Fruit fly (Drosophila melanogaster) whole organism, pupa: ENCODE results near the gene CG14841.

ENCODE experiments used
- CG10348 ChIP-seq: fragments of 200-800 bp; sonication (Bioruptor generic); IDR thresholded peaks from 2 replicates; pipeline ENCODE4 v1.3.6; 2022; ENCODE audit warnings: missing biosample characterization, missing genetic modification characterization
- CG12605 ChIP-seq: fragments of 200-800 bp; sonication (Bioruptor generic); IDR thresholded peaks from 2 replicates; pipeline ENCODE4 v1.3.6; 2022; ENCODE audit warnings: missing biosample characterization, missing genetic modification characterization
- CG13204 ChIP-seq: fragments of 200-800 bp; sonication (Bioruptor generic); optimal IDR thresholded peaks from 2 replicates; lab custom pipeline; 2018; ENCODE audit warnings: missing biosample characterization, mild to moderate bottlenecking, missing genetic modification characterization, moderate library complexity
- CG14655 ChIP-seq: fragments of 200-800 bp; sonication (Bioruptor generic); optimal IDR thresholded peaks from 3 replicates; lab custom pipeline; 2017; ENCODE audit warnings: mild to moderate bottlenecking, missing biosample characterization, missing genetic modification reagents, missing genetic modification characterization
- CG15710 ChIP-seq: fragments of 200-800 bp; sonication (Bioruptor generic); optimal IDR thresholded peaks from 2 replicates; lab custom pipeline; 2018; ENCODE audit warnings: missing biosample characterization, mild to moderate bottlenecking, missing genetic modification characterization, moderate library complexity
- CG17806 ChIP-seq: fragments of 200-800 bp; sonication (Bioruptor generic); optimal IDR thresholded peaks from 2 replicates; lab custom pipeline; 2018; ENCODE audit warnings: missing biosample characterization, mild to moderate bottlenecking, missing genetic modification characterization, moderate library complexity
- CG32121 ChIP-seq: fragments of 200-800 bp; sonication (Bioruptor generic); IDR thresholded peaks from 2 replicates; pipeline ENCODE4 v1.3.6; 2022; ENCODE audit warnings: missing biosample characterization, missing genetic modification characterization
- CG34367 ChIP-seq: fragments of 200-800 bp; sonication (Bioruptor generic); optimal IDR thresholded peaks from 2 replicates; lab custom pipeline; 2018; ENCODE audit warnings: missing biosample characterization, mild to moderate bottlenecking, missing genetic modification characterization
- CG4496 ChIP-seq: fragments of 200-800 bp; sonication (Bioruptor generic); IDR thresholded peaks from 3 replicates; pipeline ENCODE4 v1.3.6; 2022; ENCODE audit warnings: missing biosample characterization, missing genetic modification characterization
- CG8159 ChIP-seq: fragments of 200-800 bp; sonication (Bioruptor generic); optimal IDR thresholded peaks from 3 replicates; lab custom pipeline; 2018; ENCODE audit warnings: missing biosample characterization, mild to moderate bottlenecking, missing genetic modification characterization, moderate library complexity
- CG8301 ChIP-seq: fragments of 200-800 bp; sonication (Bioruptor generic); optimal IDR thresholded peaks from 2 replicates; lab custom pipeline; 2018; ENCODE audit warnings: missing biosample characterization, mild to moderate bottlenecking, missing genetic modification characterization
- CG9948 ChIP-seq: fragments of 200-800 bp; sonication (Bioruptor generic); optimal IDR thresholded peaks from 2 replicates; lab custom pipeline; 2018; ENCODE audit warnings: missing biosample characterization, mild to moderate bottlenecking, missing genetic modification characterization, moderate library complexity
- D1 ChIP-seq: fragments of 200-800 bp; sonication (Bioruptor generic); optimal IDR thresholded peaks from 2 replicates; lab custom pipeline; 2018; ENCODE audit warnings: missing biosample characterization, mild to moderate bottlenecking, missing genetic modification characterization, moderate library complexity
- EcR ChIP-seq: fragments of 200-800 bp; sonication (Bioruptor generic); optimal IDR thresholded peaks from 3 replicates; lab custom pipeline; 2019; ENCODE audit warnings: missing biosample characterization, missing genetic modification characterization, mild to moderate bottlenecking, moderate library complexity, missing genetic modification reagents
- Ets98B ChIP-seq: fragments of 200-800 bp; sonication (Bioruptor generic); IDR thresholded peaks from 2 replicates; pipeline ENCODE4 v1.3.6; 2022; ENCODE audit warnings: missing biosample characterization, missing genetic modification characterization
- Pif1A ChIP-seq: fragments of 200-800 bp; sonication (Bioruptor generic); optimal IDR thresholded peaks from 3 replicates; lab custom pipeline; 2016; ENCODE audit warnings: missing biosample characterization, missing genetic modification characterization
- Pif1B ChIP-seq: fragments of 200-800 bp; sonication (Bioruptor generic); optimal IDR thresholded peaks from 3 replicates; lab custom pipeline; 2016; ENCODE audit warnings: missing biosample characterization, missing genetic modification characterization
- Snoo ChIP-seq: fragments of 200-800 bp; sonication (Bioruptor generic); optimal IDR thresholded peaks from 3 replicates; lab custom pipeline; 2017; ENCODE audit warnings: missing biosample characterization, mild to moderate bottlenecking, missing genetic modification characterization, inconsistent platforms
- fd96Ca ChIP-seq: fragments of 200-800 bp; sonication (Bioruptor generic); IDR thresholded peaks from 3 replicates; pipeline ENCODE4 v1.3.6; 2022; ENCODE audit warnings: missing biosample characterization, missing genetic modification characterization
- gl ChIP-seq: fragments of 200-800 bp; sonication (Bioruptor generic); optimal IDR thresholded peaks from 2 replicates; lab custom pipeline; 2018; ENCODE audit warnings: missing biosample characterization, mild to moderate bottlenecking, missing genetic modification characterization
- rn ChIP-seq: fragments of 200-800 bp; sonication (Bioruptor generic); IDR thresholded peaks from 2 replicates; pipeline ENCODE4 v1.3.6; 2022; ENCODE audit warnings: missing biosample characterization, missing genetic modification characterization

The CG14841 gene

dm6 chr3R:14286320-14287190 is 24.3 kb upstream of the CG14841 start, which contains the start of gene trx:
TSS of gene trx (minus strand) at chr3R:14286903.
- TF ChIP-seq gl (tag; lab: Kevin White, UChicago) = peak; percentile 30
- peak; percentile 24 for TF ChIP-seq CG13204
- no peak for TF ChIP-seq CG9948 (tag; lab: Kevin White, UChicago)
- TF ChIP-seq CG14655 (GFP tag; lab: Kevin White, UChicago) = no peak
- TF ChIP-seq CG12605 = no peak
- TF ChIP-seq CG4496 (GFP tag; lab: Robert Waterston, UW) = no peak
- no peak for TF ChIP-seq CG8301 (tag; lab: Kevin White, UChicago)
- TF ChIP-seq Ets98B = no peak
- TF ChIP-seq EcR = peak; percentile 46
- peak; percentile 25 for TF ChIP-seq Pif1A (GFP tag; lab: Kevin White, UChicago)
- no peak for TF ChIP-seq CG8159
- TF ChIP-seq rn (GFP tag; lab: Robert Waterston, UW) = no peak
- TF ChIP-seq Snoo (tag; lab: Kevin White, UChicago) = peak; percentile 2
- peak; percentile 75 for TF ChIP-seq Pif1B (GFP tag; lab: Kevin White, UChicago)
- no peak for TF ChIP-seq CG17806

- TF ChIP-seq Pif1B (GFP tag; lab: Kevin White, UChicago) (no peak), Pif1A (GFP tag; lab: Kevin White, UChicago) (no peak), CG32121 (no peak), gl (tag; lab: Kevin White, UChicago) (no peak), Snoo (tag; lab: Kevin White, UChicago) (no peak), CG9948 (tag; lab: Kevin White, UChicago) (no peak), rn (GFP tag; lab: Robert Waterston, UW) (no peak), D1 (tag; lab: Kevin White, UChicago) (no peak), Ets98B (no peak), CG13204 (no peak), CG15710 (tag; lab: Kevin White, UChicago) (no peak), CG14655 (GFP tag; lab: Kevin White, UChicago) (no peak), CG10348 (GFP tag; lab: Robert Waterston, UW) (no peak), CG17806 (no peak), CG34367 (tag; lab: Kevin White, UChicago) (no peak), fd96Ca (no peak), CG8159 (no peak)
Observed at dm6 chr3R:14285059-14285953, 23.1 kb upstream of the CG14841 start.

- TF ChIP-seq CG17806 = no peak
- no peak for TF ChIP-seq CG34367 (tag; lab: Kevin White, UChicago)
- no peak for TF ChIP-seq CG9948 (tag; lab: Kevin White, UChicago)
- no peak for TF ChIP-seq fd96Ca
- no peak for TF ChIP-seq Pif1B (GFP tag; lab: Kevin White, UChicago)
- TF ChIP-seq CG12605 = no peak
- no peak for TF ChIP-seq EcR
- TF ChIP-seq CG14655 (GFP tag; lab: Kevin White, UChicago) = no peak
- TF ChIP-seq CG8301 (tag; lab: Kevin White, UChicago) = no peak
- TF ChIP-seq Pif1A (GFP tag; lab: Kevin White, UChicago) = no peak
- TF ChIP-seq CG8159 = no peak
- no peak for TF ChIP-seq D1 (tag; lab: Kevin White, UChicago)
- no peak for TF ChIP-seq CG10348 (GFP tag; lab: Robert Waterston, UW)
- no peak for TF ChIP-seq CG15710 (tag; lab: Kevin White, UChicago)
- TF ChIP-seq Snoo (tag; lab: Kevin White, UChicago) = no peak
- no peak for TF ChIP-seq CG13204
- TF ChIP-seq CG4496 (GFP tag; lab: Robert Waterston, UW) = no peak
Observed at dm6 chr3R:14284422-14284760, 22.2 kb upstream of the CG14841 start.

dm6 chr3R:14283754-14284421 is 21.7 kb upstream of the CG14841 start:
- no peak for TF ChIP-seq CG12605
- peak; percentile 94 for TF ChIP-seq Pif1B (GFP tag; lab: Kevin White, UChicago)
- no peak for TF ChIP-seq Ets98B
- no peak for TF ChIP-seq CG32121
- TF ChIP-seq gl (tag; lab: Kevin White, UChicago) = peak; percentile 87
- peak; percentile 96 for TF ChIP-seq CG34367 (tag; lab: Kevin White, UChicago)
- TF ChIP-seq fd96Ca = no peak
- peak; percentile 98 for TF ChIP-seq CG8301 (tag; lab: Kevin White, UChicago)
- peak; percentile 98 for TF ChIP-seq Snoo (tag; lab: Kevin White, UChicago)
- no peak for TF ChIP-seq CG10348 (GFP tag; lab: Robert Waterston, UW)
- peak; percentile 97 for TF ChIP-seq CG9948 (tag; lab: Kevin White, UChicago)
- TF ChIP-seq CG13204 = peak; percentile 81
- peak; percentile 95 for TF ChIP-seq CG17806
- TF ChIP-seq CG15710 (tag; lab: Kevin White, UChicago) = peak; percentile 96
- peak; percentile 95 for TF ChIP-seq D1 (tag; lab: Kevin White, UChicago)
- peak; percentile 93 for TF ChIP-seq Pif1A (GFP tag; lab: Kevin White, UChicago)
- TF ChIP-seq EcR = peak; percentile 3
- peak; percentile 97 for TF ChIP-seq CG14655 (GFP tag; lab: Kevin White, UChicago)
- TF ChIP-seq CG8159 = peak; percentile 96
